Fruit fly (Drosophila melanogaster) whole organism, prepupa: Measurements from ENCODE around the gene CG4757.

Experiments
- Blimp-1 ChIP-seq: fragments of 200-800 bp; sonication (Bioruptor generic); optimal IDR thresholded peaks from 3 replicates; lab custom pipeline; 2017; ENCODE audit warnings: missing biosample characterization, missing genetic modification characterization, mild to moderate bottlenecking, moderate library complexity, missing genetic modification reagents
- CG10669 ChIP-seq: fragments of 200-800 bp; sonication (Bioruptor generic); optimal IDR thresholded peaks from 3 replicates; lab custom pipeline; 2018; ENCODE audit warnings: missing biosample characterization, mild to moderate bottlenecking, missing genetic modification characterization, moderate library complexity
- CG11294 ChIP-seq: fragments of 200-800 bp; sonication (Bioruptor generic); IDR thresholded peaks from 2 replicates; pipeline ENCODE4 v1.3.6; 2022; ENCODE audit warnings: missing biosample characterization, missing genetic modification characterization
- CG11762 ChIP-seq: fragments of 200-800 bp; sonication (Bioruptor generic); optimal IDR thresholded peaks from 3 replicates; lab custom pipeline; 2016; ENCODE audit warnings: missing biosample characterization, missing genetic modification characterization; ENCODE audit not compliant: insufficient read depth
- CG11902 ChIP-seq: fragments of 200-800 bp; sonication (Bioruptor generic); optimal IDR thresholded peaks from 3 replicates; lab custom pipeline; 2016; ENCODE audit warnings: missing biosample characterization, missing genetic modification characterization
- CG15336 ChIP-seq: fragments of 200-800 bp; sonication (Bioruptor generic); IDR thresholded peaks from 2 replicates; pipeline ENCODE4 v1.3.6; 2022; ENCODE audit warnings: missing biosample characterization, missing genetic modification characterization
- CG1621 ChIP-seq: fragments of 200-800 bp; sonication (Bioruptor generic); optimal IDR thresholded peaks from 3 replicates; lab custom pipeline; 2018; ENCODE audit warnings: missing biosample characterization, mild to moderate bottlenecking, missing genetic modification characterization
- CG16779 ChIP-seq: fragments of 200-800 bp; sonication (Bioruptor generic); optimal IDR thresholded peaks from 3 replicates; lab custom pipeline; 2017; ENCODE audit warnings: missing biosample characterization, mild to moderate bottlenecking, missing genetic modification characterization
- CG3032 ChIP-seq: fragments of 200-800 bp; optimal IDR thresholded peaks from 2 replicates; lab custom pipeline; 2019; ENCODE audit warnings: missing biosample characterization, mild to moderate bottlenecking, missing genetic modification characterization, moderate library complexity
- CG31627 ChIP-seq: fragments of 200-800 bp; sonication (Bioruptor generic); optimal IDR thresholded peaks from 3 replicates; lab custom pipeline; 2016; ENCODE audit warnings: missing biosample characterization, missing genetic modification characterization
- CG3919 ChIP-seq: fragments of 200-800 bp; sonication (Bioruptor generic); optimal IDR thresholded peaks from 3 replicates; lab custom pipeline; 2016; ENCODE audit warnings: missing biosample characterization, missing genetic modification characterization
- CG4318 ChIP-seq: fragments of 200-800 bp; sonication (Bioruptor generic); optimal IDR thresholded peaks from 3 replicates; lab custom pipeline; 2017; ENCODE audit warnings: missing biosample characterization, mild to moderate bottlenecking, missing genetic modification characterization
- CG6276 ChIP-seq: fragments of 200-800 bp; sonication (Bioruptor generic); optimal IDR thresholded peaks from 2 replicates; lab custom pipeline; 2017; ENCODE audit warnings: missing biosample characterization, mild to moderate bottlenecking, missing genetic modification characterization
- CG6792 ChIP-seq: fragments of 200-800 bp; sonication (Bioruptor generic); optimal IDR thresholded peaks from 3 replicates; lab custom pipeline; 2016; ENCODE audit warnings: missing biosample characterization, missing genetic modification characterization
- CG6854 ChIP-seq: fragments of 200-800 bp; sonication (Bioruptor generic); optimal IDR thresholded peaks from 2 replicates; lab custom pipeline; 2017; ENCODE audit warnings: missing biosample characterization, mild to moderate bottlenecking, missing genetic modification characterization
- CG8119 ChIP-seq: fragments of 200-800 bp; sonication (Bioruptor generic); IDR thresholded peaks from 3 replicates; pipeline ENCODE4 v1.3.6; 2022; ENCODE audit warnings: missing biosample characterization, missing genetic modification characterization
- CG8319 ChIP-seq: fragments of 200-800 bp; sonication (Bioruptor generic); optimal IDR thresholded peaks from 3 replicates; lab custom pipeline; 2016; ENCODE audit warnings: missing biosample characterization, missing genetic modification characterization
- CG8632 ChIP-seq: fragments of 200-800 bp; sonication (Bioruptor generic); optimal IDR thresholded peaks from 3 replicates; lab custom pipeline; 2016; ENCODE audit warnings: missing biosample characterization, missing genetic modification characterization
- CG9139 ChIP-seq: fragments of 200-800 bp; sonication (Bioruptor generic); optimal IDR thresholded peaks from 3 replicates; lab custom pipeline; 2017; ENCODE audit warnings: missing biosample characterization, mild to moderate bottlenecking, missing genetic modification characterization
- Eip75B ChIP-seq: fragments of 200-800 bp; sonication (Bioruptor generic); optimal IDR thresholded peaks from 3 replicates; lab custom pipeline; 2016; ENCODE audit warnings: missing biosample characterization, missing genetic modification characterization
- Eip78C ChIP-seq: fragments of 200-800 bp; sonication (Bioruptor generic); peaks from one replicate; lab custom pipeline; 2016; ENCODE audit warnings: missing biosample characterization, missing genetic modification characterization
- Eip93F ChIP-seq: fragments of 200-800 bp; sonication (Bioruptor generic); optimal IDR thresholded peaks from 2 replicates; lab custom pipeline; 2016; ENCODE audit warnings: missing biosample characterization, mild to moderate bottlenecking, missing genetic modification characterization
- Ets21C ChIP-seq: fragments of 200-800 bp; sonication (Bioruptor generic); optimal IDR thresholded peaks from 3 replicates; lab custom pipeline; 2016; ENCODE audit warnings: missing biosample characterization, missing genetic modification characterization
- Ets96B ChIP-seq: fragments of 200-800 bp; optimal IDR thresholded peaks from 2 replicates; lab custom pipeline; 2019; ENCODE audit warnings: missing biosample characterization, mild to moderate bottlenecking, missing genetic modification characterization, moderate library complexity
- Hr38 ChIP-seq: sonication (Bioruptor generic); optimal IDR thresholded peaks from 2 replicates; lab custom pipeline; 2016; ENCODE audit warnings: missing biosample characterization, missing genetic modification characterization
- Hr39 ChIP-seq: fragments of 200-800 bp; sonication (Bioruptor generic); optimal IDR thresholded peaks from 2 replicates; lab custom pipeline; 2016; ENCODE audit warnings: missing biosample characterization, missing genetic modification characterization
- Hr4 ChIP-seq: fragments of 200-800 bp; sonication (Bioruptor generic); optimal IDR thresholded peaks from 3 replicates; lab custom pipeline; 2016; ENCODE audit warnings: missing biosample characterization, missing genetic modification characterization
- Lpt ChIP-seq: fragments of 200-800 bp; sonication (Bioruptor generic); optimal IDR thresholded peaks from 3 replicates; lab custom pipeline; 2016; ENCODE audit warnings: missing biosample characterization, missing genetic modification characterization
- OdsH ChIP-seq: fragments of 200-800 bp; sonication (Bioruptor generic); optimal IDR thresholded peaks from 3 replicates; lab custom pipeline; 2016; ENCODE audit warnings: missing biosample characterization, missing genetic modification characterization
- Smox ChIP-seq: fragments of 200-800 bp; sonication (Bioruptor generic); optimal IDR thresholded peaks from 3 replicates; lab custom pipeline; 2016; ENCODE audit warnings: missing biosample characterization, missing genetic modification characterization
- Sox102F ChIP-seq: fragments of 200-800 bp; sonication (Bioruptor generic); optimal IDR thresholded peaks from 2 replicates; lab custom pipeline; 2016; ENCODE audit warnings: missing biosample characterization, mild to moderate bottlenecking, missing genetic modification characterization
- Sox14 ChIP-seq: fragments of 200-800 bp; sonication (Bioruptor generic); optimal IDR thresholded peaks from 3 replicates; lab custom pipeline; 2016; ENCODE audit warnings: missing biosample characterization, missing genetic modification characterization
- Sox15 ChIP-seq: fragments of 200-800 bp; sonication (Bioruptor generic); optimal IDR thresholded peaks from 3 replicates; lab custom pipeline; 2016; ENCODE audit warnings: missing biosample characterization, missing genetic modification characterization
- achi ChIP-seq: fragments of 200-800 bp; sonication (Bioruptor generic); optimal IDR thresholded peaks from 3 replicates; lab custom pipeline; 2016; ENCODE audit warnings: missing biosample characterization, missing genetic modification characterization
- cyc ChIP-seq: fragments of 200-800 bp; sonication (Bioruptor generic); optimal IDR thresholded peaks from 3 replicates; lab custom pipeline; 2016; ENCODE audit warnings: missing biosample characterization, missing genetic modification characterization
- dsx ChIP-seq: fragments of 200-800 bp; optimal IDR thresholded peaks from 3 replicates; lab custom pipeline; 2019; ENCODE audit warnings: missing biosample characterization, mild to moderate bottlenecking, missing genetic modification characterization, moderate library complexity; ENCODE audit not compliant: poor library complexity, severe bottlenecking
- eg ChIP-seq: fragments of 200-800 bp; sonication (Bioruptor generic); IDR thresholded peaks from 3 replicates; pipeline ENCODE4 v1.3.6; 2022; ENCODE audit warnings: missing biosample characterization, missing genetic modification characterization
- esn ChIP-seq: fragments of 200-800 bp; sonication (Bioruptor generic); optimal IDR thresholded peaks from 2 replicates; lab custom pipeline; 2016; ENCODE audit warnings: missing biosample characterization, mild to moderate bottlenecking, missing genetic modification characterization, moderate library complexity
- fd59A ChIP-seq: fragments of 200-800 bp; sonication (Bioruptor generic); optimal IDR thresholded peaks from 2 replicates; lab custom pipeline; 2017; ENCODE audit warnings: missing biosample characterization, mild to moderate bottlenecking, missing genetic modification characterization, missing genetic modification reagents
- fd85E ChIP-seq: fragments of 200-800 bp; sonication (Bioruptor generic); optimal IDR thresholded peaks from 3 replicates; lab custom pipeline; 2016; ENCODE audit warnings: missing biosample characterization, missing genetic modification characterization
- fkh ChIP-seq: fragments of 200-800 bp; sonication (Bioruptor generic); optimal IDR thresholded peaks from 3 replicates; lab custom pipeline; 2017; ENCODE audit warnings: missing biosample characterization, mild to moderate bottlenecking, missing genetic modification characterization, moderate library complexity
- lz ChIP-seq: fragments of 200-800 bp; sonication (Bioruptor generic); optimal IDR thresholded peaks from 3 replicates; lab custom pipeline; 2016; ENCODE audit warnings: missing biosample characterization, missing genetic modification characterization
- net ChIP-seq: fragments of 200-800 bp; sonication (Bioruptor generic); optimal IDR thresholded peaks from 3 replicates; lab custom pipeline; 2016; ENCODE audit warnings: missing biosample characterization, missing genetic modification characterization
- pdm3 ChIP-seq: fragments of 200-800 bp; sonication (Bioruptor generic); optimal IDR thresholded peaks from 3 replicates; lab custom pipeline; 2016; ENCODE audit warnings: missing biosample characterization, missing genetic modification characterization
- spab ChIP-seq: fragments of 200-800 bp; sonication (Bioruptor generic); optimal IDR thresholded peaks from 2 replicates; lab custom pipeline; 2017; ENCODE audit warnings: missing biosample characterization, mild to moderate bottlenecking, missing genetic modification characterization, missing genetic modification reagents
- topi ChIP-seq: fragments of 200-800 bp; sonication (Bioruptor generic); optimal IDR thresholded peaks from 3 replicates; lab custom pipeline; 2016; ENCODE audit warnings: missing biosample characterization, missing genetic modification characterization
- vri ChIP-seq: fragments of 200-800 bp; sonication (Bioruptor generic); optimal IDR thresholded peaks from 3 replicates; lab custom pipeline; 2016; ENCODE audit warnings: missing biosample characterization, mild to moderate bottlenecking, missing genetic modification characterization

The CG4757 gene

DNA sequence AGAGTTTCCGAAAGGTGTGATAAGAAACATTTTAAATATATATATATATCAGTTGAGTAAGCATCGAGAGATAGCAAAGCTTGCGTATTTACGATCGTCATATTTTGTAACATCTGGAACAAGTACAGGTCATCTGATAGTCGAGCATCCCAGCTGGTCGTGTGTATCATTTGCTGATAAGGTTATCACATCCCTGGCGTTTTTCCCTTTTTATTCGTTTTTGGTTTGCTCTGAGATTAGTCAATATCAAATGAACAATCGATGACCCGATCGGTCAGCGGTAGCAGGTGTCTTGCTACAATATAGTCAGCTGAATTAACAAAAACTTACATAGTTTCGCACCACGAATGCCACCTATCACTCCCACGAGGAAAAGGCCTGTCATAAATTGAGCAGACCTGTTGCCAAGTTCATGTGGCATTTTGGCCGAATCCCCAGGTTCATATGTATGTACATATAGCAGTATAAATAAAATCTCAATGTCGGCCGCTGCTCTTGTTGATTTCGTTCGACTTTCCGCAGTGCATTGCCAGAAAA lies 39.9 kb downstream of the CG4757 start (continued):
- TF ChIP-seq CG8119 (GFP tag; lab: Robert Waterston, UW): peak; percentile 67; the same call in 2 of the 3 replicates
- TF ChIP-seq esn (GFP tag; lab: Kevin White, UChicago): peak; percentile 77
- TF ChIP-seq CG11762: peak; percentile 41
- peak; percentile 50 for TF ChIP-seq dsx (GFP tag; lab: Kevin White, UChicago)
- TF ChIP-seq Eip75B (GFP tag; lab: Kevin White, UChicago): peak; percentile 48
- TF ChIP-seq Ets21C (GFP tag; lab: Kevin White, UChicago): no peak
- TF ChIP-seq Eip93F (GFP tag; lab: Kevin White, UChicago): peak; percentile 74
- no peak for TF ChIP-seq CG11294 (GFP tag; lab: Robert Waterston, UW)
- peak; percentile 53 for TF ChIP-seq fkh (GFP tag; lab: Kevin White, UChicago)
- peak; percentile 53 for TF ChIP-seq cyc (GFP tag; lab: Kevin White, UChicago)
- TF ChIP-seq CG11902 (GFP tag; lab: Kevin White, UChicago): peak; percentile 42
- peak; percentile 28 for TF ChIP-seq CG10669 (GFP tag; lab: Kevin White, UChicago)
- TF ChIP-seq CG3919 (GFP tag; lab: Kevin White, UChicago): peak; percentile 58
- no peak for TF ChIP-seq fd59A
- TF ChIP-seq CG3032: peak; percentile 37
- peak; percentile 65 for TF ChIP-seq Smox (GFP tag; lab: Kevin White, UChicago)
- TF ChIP-seq achi (GFP tag; lab: Kevin White, UChicago): peak; percentile 59
- TF ChIP-seq Hr39: peak; percentile 34
- no peak for TF ChIP-seq Hr38 (GFP tag; lab: Kevin White, UChicago)
- TF ChIP-seq pdm3 (GFP tag; lab: Kevin White, UChicago): peak; percentile 70
- TF ChIP-seq OdsH: peak; percentile 74
- TF ChIP-seq Lpt (GFP tag; lab: Kevin White, UChicago): no peak
- TF ChIP-seq CG6854 (GFP tag; lab: Kevin White, UChicago): no peak
- peak; percentile 47 for TF ChIP-seq CG6792 (GFP tag; lab: Kevin White, UChicago)
- TF ChIP-seq Hr4: peak; percentile 61
- TF ChIP-seq CG1621: no peak
- TF ChIP-seq eg (GFP tag; lab: Robert Waterston, UW): peak; percentile 61
- TF ChIP-seq Eip78C: peak; percentile 79
- TF ChIP-seq net (GFP tag; lab: Kevin White, UChicago): peak; percentile 68
- TF ChIP-seq Sox14 (GFP tag; lab: Kevin White, UChicago): peak; percentile 44
- peak; percentile 66 for TF ChIP-seq CG15336 (GFP tag; lab: Robert Waterston, UW)
- TF ChIP-seq CG8632 (GFP tag; lab: Kevin White, UChicago): peak; percentile 59
- TF ChIP-seq CG9139: no peak

- no peak for TF ChIP-seq Lpt (GFP tag; lab: Kevin White, UChicago)
- TF ChIP-seq topi (GFP tag; lab: Kevin White, UChicago): peak; percentile 23
- no peak for TF ChIP-seq CG8319
- no peak for TF ChIP-seq CG3919 (GFP tag; lab: Kevin White, UChicago)
- TF ChIP-seq fkh (GFP tag; lab: Kevin White, UChicago): peak; percentile 23
- TF ChIP-seq Blimp-1 (GFP tag; lab: Kevin White, UChicago): no peak
- TF ChIP-seq Eip75B (GFP tag; lab: Kevin White, UChicago): no peak
- TF ChIP-seq CG31627 (GFP tag; lab: Kevin White, UChicago): no peak
- no peak for TF ChIP-seq achi (GFP tag; lab: Kevin White, UChicago)
- no peak for TF ChIP-seq CG15336 (GFP tag; lab: Robert Waterston, UW)
- TF ChIP-seq net (GFP tag; lab: Kevin White, UChicago): no peak
- no peak for TF ChIP-seq fd59A
- TF ChIP-seq CG4318 (GFP tag; lab: Kevin White, UChicago): no peak
- no peak for TF ChIP-seq lz (GFP tag; lab: Kevin White, UChicago)
- no peak for TF ChIP-seq Sox14 (GFP tag; lab: Kevin White, UChicago)
- no peak for TF ChIP-seq spab (GFP tag; lab: Kevin White, UChicago)
- TF ChIP-seq Ets21C (GFP tag; lab: Kevin White, UChicago): no peak
- no peak for TF ChIP-seq Hr4
- TF ChIP-seq CG11902 (GFP tag; lab: Kevin White, UChicago): no peak
- TF ChIP-seq Sox102F: no peak
- peak; percentile 93 for TF ChIP-seq Eip78C
- no peak for TF ChIP-seq Ets96B
- TF ChIP-seq eg (GFP tag; lab: Robert Waterston, UW): no peak
- TF ChIP-seq CG1621: no peak
- TF ChIP-seq CG9139: peak; percentile 77
- TF ChIP-seq CG6276 (GFP tag; lab: Kevin White, UChicago): no peak
- no peak for TF ChIP-seq CG3032
- no peak for TF ChIP-seq Sox15 (GFP tag; lab: Kevin White, UChicago)
- TF ChIP-seq fd85E (GFP tag; lab: Kevin White, UChicago): no peak
- no peak for TF ChIP-seq CG8632 (GFP tag; lab: Kevin White, UChicago)
- peak; percentile 71 for TF ChIP-seq vri
- no peak for TF ChIP-seq CG16779 (tag; lab: Kevin White, UChicago)
These were observed 47.8 kb downstream of the CG4757 start for dm6 chr3R:11208766-11209331.
